Worm (Caenorhabditis elegans): ENCODE results near the gene fbxa-67.

DNA sequence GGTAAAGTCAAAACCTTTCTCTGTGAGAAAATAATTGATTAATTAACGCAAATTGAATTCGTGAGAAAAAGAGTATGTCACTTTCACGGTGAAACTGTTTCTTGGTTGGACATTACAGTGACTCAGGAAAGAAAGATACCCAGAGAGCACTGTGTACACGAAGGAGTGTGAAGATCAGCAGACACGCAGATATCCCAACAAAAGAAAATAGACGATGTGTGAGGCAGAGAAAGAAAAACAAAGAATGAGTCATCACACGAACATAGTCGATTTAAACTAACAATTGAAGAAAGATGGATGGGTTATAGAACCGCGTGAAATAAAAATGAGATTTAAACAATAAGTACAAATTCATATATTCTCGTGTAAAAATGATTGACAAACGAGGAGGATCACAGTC lies 42.5 kb downstream of the fbxa-67 start:
- TF ChIP-seq mdl-1 (tag; optimal IDR thresholded peaks at IDR 0.05) (no peak), tra-1 (GFP tag; IDR thresholded peaks at IDR 0.05) (no peak), unc-62 (GFP tag; optimal IDR thresholded peaks at IDR 0.05 in 1 of 2) (peak in 1 of 2 experiments; percentile 95), unc-62 (tag; optimal IDR thresholded peaks at IDR 0.05) (no peak), spr-1 (tag; optimal IDR thresholded peaks at IDR 0.05) (no peak), skn-1 (tag; optimal IDR thresholded peaks at IDR 0.05) (no peak), lin-13 (GFP tag; optimal IDR thresholded peaks at IDR 0.05) (no peak), zag-1 (tag; optimal IDR thresholded peaks at IDR 0.05) (no peak), arid-1 (GFP tag; conservative IDR thresholded peaks at IDR 0.05) (no peak), mes-2 (tag; optimal IDR thresholded peaks at IDR 0.05; ENCODE audit: poor library complexity, severe bottlenecking) (peak; percentile 9), R02D3.7 (tag; optimal IDR thresholded peaks at IDR 0.05) (no peak), hmg-1.1 (GFP tag; IDR thresholded peaks at IDR 0.05) (no peak), dpl-1 (GFP tag; optimal IDR thresholded peaks at IDR 0.05) (no peak), ZK546.5 (tag; optimal IDR thresholded peaks at IDR 0.05) (no peak)

Data from whole organism, L4 larva.